Worm (Caenorhabditis elegans) whole organism, late embryonic: Measurements from ENCODE around the gene srx-116.

Experiments
- K02D7.2 ChIP-seq: sonication (generic microtip); optimal IDR thresholded peaks from 2 replicates; lab custom pipeline; 2017; ENCODE audit warnings: mild to moderate bottlenecking, missing genetic modification characterization, missing compliant biosample characterization
- K09A11.1 ChIP-seq: sonication (generic microtip); optimal IDR thresholded peaks from 2 replicates; lab custom pipeline; 2017; ENCODE audit warnings: antibody characterized with exemption, mild to moderate bottlenecking, missing genetic modification characterization, missing compliant biosample characterization; ENCODE audit not compliant: insufficient read depth
- ahr-1 ChIP-seq: sonication (generic microtip); optimal IDR thresholded peaks from 2 replicates; lab custom pipeline; 2016; ENCODE audit warnings: missing genetic modification characterization, missing compliant biosample characterization
- ama-1 ChIP-seq: fragments of 150-350 bp; optimal IDR thresholded peaks from 2 replicates; lab custom pipeline; 2014
- ceh-14 ChIP-seq: sonication (generic microtip); optimal IDR thresholded peaks from 2 replicates; lab custom pipeline; 2016; ENCODE audit warnings: missing genotype, missing genetic modification characterization, missing compliant biosample characterization
- ceh-18 ChIP-seq: sonication (generic microtip); optimal IDR thresholded peaks from 2 replicates; lab custom pipeline; 2016; ENCODE audit warnings: missing genetic modification characterization, missing compliant biosample characterization
- ceh-19 ChIP-seq: fragments of 200-800 bp; sonication (Bioruptor generic); optimal IDR thresholded peaks from 2 replicates; lab custom pipeline; 2018; ENCODE audit warnings: mild to moderate bottlenecking, missing genetic modification characterization, missing compliant biosample characterization
- ceh-24 ChIP-seq: sonication (generic microtip); optimal IDR thresholded peaks from 2 replicates; lab custom pipeline; 2016; ENCODE audit warnings: mild to moderate bottlenecking, missing genetic modification characterization, missing compliant biosample characterization
- ceh-45 ChIP-seq: fragments of 200-800 bp; sonication (Bioruptor generic); IDR thresholded peaks from 2 replicates; pipeline ENCODE4 v1.3.6; 2022; ENCODE audit warnings: missing genetic modification reagents, missing genetic modification characterization, missing compliant biosample characterization
- ceh-48 ChIP-seq: sonication (generic microtip); optimal IDR thresholded peaks from 2 replicates; lab custom pipeline; 2016; ENCODE audit warnings: missing genetic modification characterization, inconsistent platforms, missing compliant biosample characterization
- che-1 ChIP-seq: sonication (generic microtip); optimal IDR thresholded peaks from 2 replicates; lab custom pipeline; 2016; ENCODE audit warnings: mild to moderate bottlenecking, missing genetic modification characterization, missing compliant biosample characterization
- dve-1 ChIP-seq: sonication (generic microtip); optimal IDR thresholded peaks from 2 replicates; lab custom pipeline; 2017; ENCODE audit warnings: antibody characterized with exemption, mild to moderate bottlenecking, missing genetic modification characterization, missing compliant biosample characterization
- elt-2 ChIP-seq: sonication (generic microtip); optimal IDR thresholded peaks from 2 replicates; lab custom pipeline; 2016; ENCODE audit warnings: missing genetic modification reagents, missing genetic modification characterization, missing compliant biosample characterization
- elt-4 ChIP-seq: sonication (generic microtip); optimal IDR thresholded peaks from 2 replicates; lab custom pipeline; 2016; ENCODE audit warnings: missing genetic modification characterization, missing compliant biosample characterization
- eyg-1 ChIP-seq: sonication (generic microtip); optimal IDR thresholded peaks from 2 replicates; lab custom pipeline; 2016; ENCODE audit warnings: missing genotype, missing genetic modification characterization, missing compliant biosample characterization
- fkh-10 ChIP-seq: fragments of 150-350 bp; optimal IDR thresholded peaks from 2 replicates; lab custom pipeline; 2014; ENCODE audit warnings: missing biosample characterization, missing genetic modification reagents, missing genetic modification characterization
- hlh-8 ChIP-seq: sonication (generic microtip); optimal IDR thresholded peaks from 2 replicates; lab custom pipeline; 2016; ENCODE audit warnings: missing genotype, missing genetic modification characterization, missing compliant biosample characterization
- mec-3 ChIP-seq: sonication (generic microtip); optimal IDR thresholded peaks from 2 replicates; lab custom pipeline; 2016; ENCODE audit warnings: borderline replicate concordance, missing genetic modification characterization, missing compliant biosample characterization
- nfya-1 ChIP-seq: sonication (generic microtip); optimal IDR thresholded peaks from 2 replicates; lab custom pipeline; 2017; ENCODE audit warnings: missing genetic modification characterization, mild to moderate bottlenecking, missing compliant biosample characterization, antibody characterized with exemption, moderate library complexity
- nhr-11 ChIP-seq: fragments of 150-350 bp; optimal IDR thresholded peaks from 2 replicates; lab custom pipeline; 2014; ENCODE audit warnings: missing biosample characterization, missing genetic modification characterization
- nhr-232 ChIP-seq: sonication (generic microtip); optimal IDR thresholded peaks from 2 replicates; lab custom pipeline; 2016; ENCODE audit warnings: missing genetic modification characterization, missing compliant biosample characterization
- pax-1 ChIP-seq: fragments of 150-350 bp; optimal IDR thresholded peaks from 2 replicates; lab custom pipeline; 2014; ENCODE audit warnings: missing biosample characterization, missing genetic modification characterization
- pha-2 ChIP-seq: sonication (generic microtip); optimal IDR thresholded peaks from 2 replicates; lab custom pipeline; 2017; ENCODE audit warnings: mild to moderate bottlenecking, missing genetic modification characterization, missing compliant biosample characterization
- ref-2 ChIP-seq: sonication (generic microtip); optimal IDR thresholded peaks from 2 replicates; lab custom pipeline; 2016; ENCODE audit warnings: missing genetic modification characterization, missing compliant biosample characterization
- sdc-2 ChIP-seq: sonication (generic microtip); optimal IDR thresholded peaks from 2 replicates; lab custom pipeline; 2016; ENCODE audit warnings: missing genotype, missing genetic modification characterization, missing compliant biosample characterization
- sox-4 ChIP-seq: sonication (generic microtip); optimal IDR thresholded peaks from 2 replicates; lab custom pipeline; 2017; ENCODE audit warnings: mild to moderate bottlenecking, missing genetic modification characterization, inconsistent platforms, missing compliant biosample characterization
- syd-9 ChIP-seq: sonication (generic microtip); optimal IDR thresholded peaks from 2 replicates; lab custom pipeline; 2016; ENCODE audit warnings: mild to moderate bottlenecking, missing genetic modification characterization, moderate library complexity, missing compliant biosample characterization
- tbx-2 ChIP-seq: sonication (generic microtip); optimal IDR thresholded peaks from 2 replicates; lab custom pipeline; 2016; ENCODE audit warnings: missing genetic modification characterization, missing compliant biosample characterization
- ttx-3 ChIP-seq: sonication (generic microtip); optimal IDR thresholded peaks from 2 replicates; lab custom pipeline; 2016; ENCODE audit warnings: missing genetic modification reagents, missing genetic modification characterization, missing compliant biosample characterization
- unc-55 ChIP-seq: sonication (generic microtip); optimal IDR thresholded peaks from 2 replicates; lab custom pipeline; 2017; ENCODE audit warnings: missing biosample characterization, missing genetic modification reagents, missing genetic modification characterization
- unc-86 ChIP-seq: sonication (generic microtip); optimal IDR thresholded peaks from 2 replicates; lab custom pipeline; 2016; ENCODE audit warnings: missing genetic modification characterization, missing compliant biosample characterization
- ztf-16 ChIP-seq: sonication (generic microtip); optimal IDR thresholded peaks from 2 replicates; lab custom pipeline; 2017; ENCODE audit warnings: missing genetic modification characterization, missing compliant biosample characterization

The srx-116 gene

ce11 chrV:12670607-12671006 is at the start of gene srx-116:
srx-116 (plus strand) TSS chrV:12670907.
- TF ChIP-seq nhr-232 (tag; lab: Kevin White, UChicago) (no peak), ahr-1 (tag; lab: Kevin White, UChicago) (no peak), mec-3 (tag; lab: Kevin White, UChicago) (no peak), unc-55 (GFP tag; lab: Kevin White, UChicago) (no peak), che-1 (no peak), ttx-3 (tag; lab: Kevin White, UChicago) (no peak), K09A11.1 (tag; lab: Kevin White, UChicago) (no peak), K02D7.2 (tag; lab: Kevin White, UChicago) (no peak), ref-2 (tag; lab: Kevin White, UChicago) (no peak), ceh-19 (no peak), nfya-1 (tag; lab: Kevin White, UChicago) (no peak)
- TF ChIP-seq, all 69 proteins: peak for 0

- no peak for TF ChIP-seq ceh-14 (tag; lab: Kevin White, UChicago)
- TF ChIP-seq sox-4 (tag; lab: Kevin White, UChicago) = no peak
Observed at ce11 chrV:12624371-12624770, 46.3 kb upstream of the srx-116 start, which contains the start of gene F56H9.9. F56H9.9 (minus strand) TSS chrV:12624471.

- TF ChIP-seq nhr-232 (tag; lab: Kevin White, UChicago) = no peak
- no peak for TF ChIP-seq syd-9 (tag; lab: Kevin White, UChicago)
- TF ChIP-seq ceh-18 (tag; lab: Kevin White, UChicago) = no peak
- TF ChIP-seq K09A11.1 (tag; lab: Kevin White, UChicago) = no peak
- no peak for TF ChIP-seq nfya-1 (tag; lab: Kevin White, UChicago)
- TF ChIP-seq eyg-1 (tag; lab: Kevin White, UChicago) = no peak
Observed at ce11 chrV:12629743-12630142, 41.0 kb upstream of the srx-116 start, which contains the start of gene F56H9.6. F56H9.6 (minus strand) TSS chrV:12629843.

- TF ChIP-seq K02D7.2 (tag; lab: Kevin White, UChicago) (no peak), sdc-2 (tag; lab: Kevin White, UChicago) (no peak), tbx-2 (tag; lab: Kevin White, UChicago) (no peak), ceh-45 (GFP tag; lab: Robert Waterston, UW) (no peak), elt-2 (tag; lab: Kevin White, UChicago) (no peak), pha-2 (no peak), nhr-11 (tag; lab: Kevin White, UChicago) (no peak), pax-1 (tag; lab: Kevin White, UChicago) (no peak), fkh-10 (GFP tag; lab: Kevin White, UChicago) (no peak), ama-1 (no peak), nfya-1 (tag; lab: Kevin White, UChicago) (no peak), ceh-19 (no peak), ztf-16 (tag; lab: Kevin White, UChicago) (no peak), ceh-24 (tag; lab: Kevin White, UChicago) (no peak), unc-86 (tag; lab: Kevin White, UChicago) (no peak), dve-1 (tag; lab: Kevin White, UChicago) (no peak), hlh-8 (tag; lab: Kevin White, UChicago) (no peak), elt-4 (tag; lab: Kevin White, UChicago) (no peak), unc-55 (GFP tag; lab: Kevin White, UChicago) (no peak), syd-9 (tag; lab: Kevin White, UChicago) (no peak)
Observed at ce11 chrV:12632048-12632447, 38.7 kb upstream of the srx-116 start, which contains the start of gene srx-113. srx-113 (minus strand) TSS chrV:12632148.

ce11 chrV:12633046-12633445 is 37.7 kb upstream of the srx-116 start:
- TF ChIP-seq sox-4 (tag; lab: Kevin White, UChicago) = peak; percentile 36
- no peak for TF ChIP-seq ceh-48 (tag; lab: Kevin White, UChicago)
